Fruit fly (Drosophila melanogaster) whole organism, embryonic: ENCODE data around the gene cni.

Source experiments
- Aef1 ChIP-seq: fragments of 200-800 bp; sonication (Bioruptor generic); IDR thresholded peaks from 3 replicates; pipeline ENCODE4 v1.3.6; 2022; ENCODE audit warnings: missing biosample characterization, missing genetic modification characterization
- Asciz ChIP-seq: fragments of 200-800 bp; sonication (Bioruptor generic); optimal IDR thresholded peaks from 2 replicates; lab custom pipeline; 2017; ENCODE audit warnings: missing biosample characterization, mild to moderate bottlenecking, missing genetic modification characterization, missing genetic modification reagents
- CG10267 ChIP-seq: fragments of 200-800 bp; sonication (Bioruptor generic); optimal IDR thresholded peaks from 2 replicates; lab custom pipeline; 2018; ENCODE audit warnings: missing biosample characterization, mild to moderate bottlenecking, missing genetic modification characterization, moderate library complexity
- CG10543 ChIP-seq: fragments of 200-800 bp; sonication (Bioruptor generic); optimal IDR thresholded peaks from 3 replicates; lab custom pipeline; 2017; ENCODE audit warnings: missing biosample characterization, mild to moderate bottlenecking, missing genetic modification characterization, moderate library complexity
- CG11398 ChIP-seq: fragments of 200-800 bp; sonication (Bioruptor generic); optimal IDR thresholded peaks from 2 replicates; lab custom pipeline; 2016; ENCODE audit warnings: missing biosample characterization, missing genetic modification characterization
- CG12155 ChIP-seq: fragments of 200-800 bp; sonication (Bioruptor generic); optimal IDR thresholded peaks from 3 replicates; lab custom pipeline; 2016; ENCODE audit warnings: missing biosample characterization, missing genetic modification characterization
- CG13123 ChIP-seq: fragments of 200-800 bp; sonication (Bioruptor generic); optimal IDR thresholded peaks from 2 replicates; lab custom pipeline; 2016; ENCODE audit warnings: missing biosample characterization, missing genetic modification characterization
- CG14965 ChIP-seq: fragments of 200-800 bp; sonication (Bioruptor generic); optimal IDR thresholded peaks from 2 replicates; lab custom pipeline; 2016; ENCODE audit warnings: missing biosample characterization, missing genetic modification characterization, borderline replicate concordance
- CG15479 ChIP-seq: fragments of 200-800 bp; sonication (Bioruptor generic); optimal IDR thresholded peaks from 3 replicates; lab custom pipeline; 2019; ENCODE audit warnings: missing biosample characterization, mild to moderate bottlenecking, missing genetic modification characterization, moderate library complexity
- CG16779 ChIP-seq: fragments of 200-800 bp; sonication (Bioruptor generic); IDR thresholded peaks from 2 replicates; pipeline ENCODE4 v1.3.6; 2022; ENCODE audit warnings: missing biosample characterization, missing genetic modification characterization
- CG18011 ChIP-seq: fragments of 200-800 bp; sonication (Bioruptor generic); optimal IDR thresholded peaks from 2 replicates; lab custom pipeline; 2017; ENCODE audit warnings: missing biosample characterization, missing genetic modification characterization, mild to moderate bottlenecking, moderate library complexity, missing genotype
- CG30020 ChIP-seq: fragments of 200-800 bp; optimal IDR thresholded peaks from 2 replicates; lab custom pipeline; 2019; ENCODE audit warnings: missing biosample characterization, mild to moderate bottlenecking, missing genetic modification characterization, moderate library complexity
- CG3281 ChIP-seq: fragments of 200-800 bp; sonication (Bioruptor generic); optimal IDR thresholded peaks from 3 replicates; lab custom pipeline; 2017; ENCODE audit warnings: missing biosample characterization, mild to moderate bottlenecking, missing genetic modification characterization
- CG33557 ChIP-seq: fragments of 200-800 bp; sonication (Bioruptor generic); optimal IDR thresholded peaks from 2 replicates; lab custom pipeline; 2019; ENCODE audit warnings: missing biosample characterization, mild to moderate bottlenecking, missing genetic modification characterization, moderate library complexity
- CG4617 ChIP-seq: fragments of 200-800 bp; sonication (Bioruptor generic); optimal IDR thresholded peaks from 3 replicates; lab custom pipeline; 2016; ENCODE audit warnings: missing biosample characterization, missing genetic modification characterization, borderline replicate concordance
- CG5245 ChIP-seq: fragments of 200-800 bp; sonication (Bioruptor generic); optimal IDR thresholded peaks from 3 replicates; lab custom pipeline; 2016; ENCODE audit warnings: missing biosample characterization, missing genetic modification characterization
- CG5953 ChIP-seq: fragments of 200-800 bp; sonication (Bioruptor generic); IDR thresholded peaks from 2 replicates; pipeline ENCODE4 v1.3.6; 2022; ENCODE audit warnings: missing biosample characterization, missing genetic modification characterization
- CG6854 ChIP-seq: fragments of 200-800 bp; sonication (Bioruptor generic); optimal IDR thresholded peaks from 3 replicates; lab custom pipeline; 2017; ENCODE audit warnings: missing biosample characterization, mild to moderate bottlenecking, missing genetic modification characterization
- CG7271 ChIP-seq: fragments of 200-800 bp; sonication (Bioruptor generic); optimal IDR thresholded peaks from 2 replicates; lab custom pipeline; 2018; ENCODE audit warnings: missing biosample characterization, mild to moderate bottlenecking, missing genetic modification characterization, moderate library complexity
- CG9609 ChIP-seq: fragments of 200-800 bp; sonication (Bioruptor generic); optimal IDR thresholded peaks from 3 replicates; lab custom pipeline; 2016; ENCODE audit warnings: missing biosample characterization, missing genetic modification characterization
- D ChIP-seq, 2 experiments: fragments of 200-800 bp in 1 of 2; fragments of >200 bp in 1 of 2; sonication (Bioruptor generic) in 1 of 2; optimal IDR thresholded peaks; 2 replicates in 1 of 2; 3 replicates in 1 of 2; lab custom pipeline; 2017; ENCODE audit warnings: mild to moderate bottlenecking in 1 of 2, missing biosample characterization in 1 of 2, missing genetic modification characterization in 1 of 2, missing genetic modification reagents in 1 of 2
- Dbx ChIP-seq: fragments of 200-800 bp; sonication (Bioruptor generic); IDR thresholded peaks from 3 replicates; pipeline ENCODE4 v1.3.6; 2022; ENCODE audit warnings: missing biosample characterization, missing genetic modification characterization
- Fer1 ChIP-seq: fragments of 200-800 bp; sonication (Bioruptor generic); optimal IDR thresholded peaks from 2 replicates; lab custom pipeline; 2017; ENCODE audit warnings: missing biosample characterization, mild to moderate bottlenecking, missing genetic modification characterization
- Fer2 ChIP-seq: fragments of 200-800 bp; sonication (Bioruptor generic); optimal IDR thresholded peaks from 2 replicates; lab custom pipeline; 2018; ENCODE audit warnings: missing biosample characterization, mild to moderate bottlenecking, missing genetic modification characterization, moderate library complexity
- H15 ChIP-seq: fragments of 200-800 bp; sonication (Bioruptor generic); IDR thresholded peaks from 3 replicates; pipeline ENCODE4 v1.3.6; 2022; ENCODE audit warnings: missing biosample characterization, missing genetic modification characterization
- HLH4C ChIP-seq: fragments of 200-800 bp; sonication (Bioruptor generic); IDR thresholded peaks from 3 replicates; pipeline ENCODE4 v1.3.6; 2022; ENCODE audit warnings: missing biosample characterization, missing genetic modification characterization; ENCODE audit not compliant: partially characterized antibody
- Tbp ChIP-seq: fragments of >200 bp; optimal IDR thresholded peaks from 2 replicates; lab custom pipeline; 2018; ENCODE audit warnings: missing biosample characterization, missing genetic modification characterization
- YL-1 ChIP-seq: fragments of 200-800 bp; sonication (Bioruptor generic); optimal IDR thresholded peaks from 3 replicates; lab custom pipeline; 2017; ENCODE audit warnings: missing biosample characterization, mild to moderate bottlenecking, missing genetic modification characterization
- al ChIP-seq: fragments of 200-800 bp; sonication (Bioruptor generic); IDR thresholded peaks from 2 replicates; pipeline ENCODE4 v1.3.6; 2022; ENCODE audit warnings: missing biosample characterization, missing genetic modification characterization
- bsh ChIP-seq, 2 experiments: fragments of 200-800 bp; sonication (Bioruptor generic); optimal IDR thresholded peaks; 2 replicates each; lab custom pipeline; 2017 to 2018; ENCODE audit warnings: mild to moderate bottlenecking in 2 of 2, missing biosample characterization in 2 of 2, missing genetic modification characterization in 2 of 2, moderate library complexity in 1 of 2
- crol ChIP-seq: fragments of 200-800 bp; sonication (Bioruptor generic); IDR thresholded peaks from 2 replicates; pipeline ENCODE4 v1.3.6; 2022; ENCODE audit warnings: missing biosample characterization, missing genetic modification characterization
- dati ChIP-seq: fragments of 200-800 bp; sonication (Bioruptor generic); IDR thresholded peaks from 2 replicates; pipeline ENCODE4 v1.3.6; 2022; ENCODE audit warnings: missing biosample characterization, missing genetic modification characterization
- dm ChIP-seq: fragments of 200-800 bp; sonication (Bioruptor generic); optimal IDR thresholded peaks from 3 replicates; lab custom pipeline; 2016; ENCODE audit warnings: missing biosample characterization, missing genetic modification characterization
- dpn ChIP-seq, 2 experiments: fragments of 200-800 bp; sonication (Bioruptor generic); optimal IDR thresholded peaks; 3 replicates each; lab custom pipeline; 2016; ENCODE audit warnings: missing biosample characterization in 2 of 2, missing genetic modification characterization in 2 of 2
- ewg ChIP-seq: fragments of 200-800 bp; sonication (Bioruptor generic); optimal IDR thresholded peaks from 3 replicates; lab custom pipeline; 2017; ENCODE audit warnings: mild to moderate bottlenecking, missing biosample characterization, missing genetic modification reagents, missing genetic modification characterization
- fd64A ChIP-seq: fragments of 200-800 bp; sonication (Bioruptor generic); optimal IDR thresholded peaks from 3 replicates; lab custom pipeline; 2018; ENCODE audit warnings: missing biosample characterization, mild to moderate bottlenecking, missing genetic modification characterization
- hb ChIP-seq: fragments of 200-800 bp; sonication (Bioruptor generic); IDR thresholded peaks from 3 replicates; pipeline ENCODE4 v1.3.6; 2022; ENCODE audit warnings: missing biosample characterization, missing genetic modification characterization; ENCODE audit not compliant: partially characterized antibody
- knrl ChIP-seq: fragments of 200-800 bp; sonication (Bioruptor generic); IDR thresholded peaks from 3 replicates; pipeline ENCODE4 v1.3.6; 2022; ENCODE audit warnings: missing biosample characterization, missing genetic modification characterization; ENCODE audit not compliant: partially characterized antibody
- lilli ChIP-seq: fragments of 200-800 bp; sonication (Bioruptor generic); optimal IDR thresholded peaks from 3 replicates; lab custom pipeline; 2016; ENCODE audit warnings: missing biosample characterization, missing genetic modification characterization
- lola ChIP-seq, 3 experiments: fragments of >200 bp in 2 of 3; fragments of 200-800 bp in 1 of 3; sonication (Bioruptor generic) in 1 of 3; optimal IDR thresholded peaks; 2 replicates each; lab custom pipeline; 2017 to 2019; ENCODE audit warnings: missing biosample characterization in 3 of 3, missing genetic modification characterization in 3 of 3, mild to moderate bottlenecking in 1 of 3, moderate library complexity in 1 of 3
- mirr ChIP-seq: fragments of 200-800 bp; sonication (Bioruptor generic); optimal IDR thresholded peaks from 3 replicates; lab custom pipeline; 2018; ENCODE audit warnings: missing biosample characterization, mild to moderate bottlenecking, missing genetic modification characterization
- nom ChIP-seq: fragments of 200-800 bp; sonication (Bioruptor generic); optimal IDR thresholded peaks from 2 replicates; lab custom pipeline; 2017; ENCODE audit warnings: missing biosample characterization, missing genetic modification characterization, mild to moderate bottlenecking, moderate library complexity, missing genetic modification reagents
- pfk ChIP-seq: fragments of 200-800 bp; sonication (Bioruptor generic); optimal IDR thresholded peaks from 2 replicates; lab custom pipeline; 2018; ENCODE audit warnings: missing biosample characterization, mild to moderate bottlenecking, missing genetic modification characterization, moderate library complexity
- slbo ChIP-seq: fragments of 200-800 bp; sonication (Bioruptor generic); IDR thresholded peaks from 2 replicates; pipeline ENCODE4 v1.3.6; 2022; ENCODE audit warnings: missing biosample characterization, missing genetic modification characterization
- slp2 ChIP-seq: fragments of 200-800 bp; sonication (Bioruptor generic); optimal IDR thresholded peaks from 2 replicates; lab custom pipeline; 2016; ENCODE audit warnings: missing biosample characterization, missing genetic modification characterization
- sr ChIP-seq: fragments of 200-800 bp; sonication (Bioruptor generic); IDR thresholded peaks from 3 replicates; pipeline ENCODE4 v1.3.6; 2022; ENCODE audit warnings: missing biosample characterization, missing genetic modification characterization
- stwl ChIP-seq: fragments of 200-800 bp; sonication (Bioruptor generic); optimal IDR thresholded peaks from 3 replicates; lab custom pipeline; 2018; ENCODE audit warnings: missing biosample characterization, mild to moderate bottlenecking, missing genetic modification characterization, moderate library complexity
- tio ChIP-seq: fragments of 200-800 bp; sonication (Bioruptor generic); optimal IDR thresholded peaks from 2 replicates; lab custom pipeline; 2017; ENCODE audit warnings: missing biosample characterization, missing genetic modification characterization, inconsistent platforms
- tx ChIP-seq: fragments of 200-800 bp; sonication (Bioruptor generic); optimal IDR thresholded peaks from 2 replicates; lab custom pipeline; 2016; ENCODE audit warnings: missing biosample characterization, missing genetic modification characterization
- vnd ChIP-seq: fragments of 200-800 bp; sonication (Bioruptor generic); IDR thresholded peaks from 3 replicates; pipeline ENCODE4 v1.3.6; 2022; ENCODE audit warnings: missing biosample characterization, missing genetic modification characterization; ENCODE audit not compliant: partially characterized antibody

Gene cni

dm6 chr2L:16263723-16264122 is 46.8 kb downstream of the cni start:
- TF ChIP-seq lilli (GFP tag; lab: Kevin White, UChicago) (no peak), CG11398 (GFP tag; lab: Kevin White, UChicago) (no peak), H15 (GFP tag; lab: Robert Waterston, UW) (no peak), tx (no peak), Dbx (GFP tag; lab: Robert Waterston, UW) (no peak), Fer2 (tag; lab: Kevin White, UChicago) (no peak), CG33557 (GFP tag; lab: Kevin White, UChicago) (no peak), CG3281 (GFP tag; lab: Kevin White, UChicago) (no peak), nom (GFP tag; lab: Kevin White, UChicago) (no peak), slp2 (GFP tag; lab: Kevin White, UChicago) (no peak), Asciz (GFP tag; lab: Kevin White, UChicago) (no peak), tio (no peak), CG13123 (GFP tag; lab: Kevin White, UChicago) (no peak), hb (GFP tag; lab: Robert Waterston, UW) (no peak), slbo (no peak), CG5245 (no peak), mirr (no peak), lola (GFP tag; optimal IDR thresholded peaks at IDR 0.05; lab: Kevin White, UChicago) (no peak), sr (no peak), CG10267 (tag; lab: Kevin White, UChicago) (no peak), HLH4C (GFP tag; lab: Robert Waterston, UW) (no peak), Fer1 (no peak), fd64A (no peak), vnd (no peak), CG7271 (tag; lab: Kevin White, UChicago) (no peak), CG10543 (no peak), CG16779 (GFP tag; lab: Robert Waterston, UW) (peak; percentile 32; the same call in 1 of the 2 replicates), CG4617 (no peak), knrl (GFP tag; lab: Robert Waterston, UW) (peak; percentile 14; the same call in 1 of the 3 replicates), Aef1 (no peak), CG6854 (GFP tag; lab: Kevin White, UChicago) (no peak), crol (GFP tag; lab: Robert Waterston, UW) (peak; percentile 57; the same call in 1 of the 2 replicates), Tbp (GFP tag; lab: Kevin White, UChicago) (no peak), CG12155 (GFP tag; lab: Kevin White, UChicago) (no peak), dpn (GFP tag; optimal IDR thresholded peaks at IDR 0.05; lab: Kevin White, UChicago) (no peak), YL-1 (no peak), CG5953 (GFP tag; lab: Robert Waterston, UW) (0 out of 2 replicates have a peak, but pooled peaks have one; percentile 36), D (optimal IDR thresholded peaks at IDR 0.05; lab: Kevin White, UChicago) (peak; percentile 4), D (GFP tag; optimal IDR thresholded peaks at IDR 0.05; lab: Kevin White, UChicago) (no peak), al (GFP tag; lab: Robert Waterston, UW) (no peak), CG18011 (GFP tag; lab: Kevin White, UChicago) (peak; percentile 94), dm (GFP tag; lab: Kevin White, UChicago) (no peak), dati (GFP tag; lab: Robert Waterston, UW) (no peak), bsh (GFP tag; optimal IDR thresholded peaks at IDR 0.05; lab: Kevin White, UChicago) (no peak), CG30020 (tag; lab: Kevin White, UChicago) (no peak), stwl (tag; lab: Kevin White, UChicago) (peak; percentile 36), ewg (GFP tag; lab: Kevin White, UChicago) (peak; percentile 19), CG9609 (GFP tag; lab: Kevin White, UChicago) (no peak), CG15479 (GFP tag; lab: Kevin White, UChicago) (peak; percentile 11), CG14965 (GFP tag; lab: Kevin White, UChicago) (no peak), pfk (GFP tag; lab: Kevin White, UChicago) (no peak)
